Fruit fly (Drosophila melanogaster): ENCODE results near the gene Cpr67Fa2.

The Cpr67Fa2 gene

dm6 chr3L:10854801-10855418 is 36.6 kb upstream of the Cpr67Fa2 start (continued):
- TF ChIP-seq dac (GFP tag; optimal IDR thresholded peaks at IDR 0.05) (peak; percentile 82), CG31627 (GFP tag; optimal IDR thresholded peaks at IDR 0.05) (peak; percentile 91), Sox15 (GFP tag; optimal IDR thresholded peaks at IDR 0.05) (peak; percentile 84), CG10669 (GFP tag; optimal IDR thresholded peaks at IDR 0.05) (peak; percentile 82), Ets21C (GFP tag; optimal IDR thresholded peaks at IDR 0.05) (peak; percentile 85), CG10631 (GFP tag; optimal IDR thresholded peaks at IDR 0.05) (peak; percentile 92), CG6276 (GFP tag; optimal IDR thresholded peaks at IDR 0.05) (peak; percentile 90), OdsH (GFP tag; optimal IDR thresholded peaks at IDR 0.05) (peak; percentile 92), CG7368 (GFP tag; optimal IDR thresholded peaks at IDR 0.05) (peak; percentile 75), Hr39 (GFP tag; optimal IDR thresholded peaks at IDR 0.05) (peak; percentile 92), Ets96B (tag; optimal IDR thresholded peaks at IDR 0.05) (peak; percentile 86), pdm3 (GFP tag; optimal IDR thresholded peaks at IDR 0.05) (peak; percentile 88), fd85E (GFP tag; optimal IDR thresholded peaks at IDR 0.05) (peak; percentile 71), Sox102F (GFP tag; optimal IDR thresholded peaks at IDR 0.05) (peak; percentile 85), salr (GFP tag; optimal IDR thresholded peaks at IDR 0.05) (peak; percentile 50 to 96), CG8632 (GFP tag; optimal IDR thresholded peaks at IDR 0.05) (peak; percentile 87)

DNA sequence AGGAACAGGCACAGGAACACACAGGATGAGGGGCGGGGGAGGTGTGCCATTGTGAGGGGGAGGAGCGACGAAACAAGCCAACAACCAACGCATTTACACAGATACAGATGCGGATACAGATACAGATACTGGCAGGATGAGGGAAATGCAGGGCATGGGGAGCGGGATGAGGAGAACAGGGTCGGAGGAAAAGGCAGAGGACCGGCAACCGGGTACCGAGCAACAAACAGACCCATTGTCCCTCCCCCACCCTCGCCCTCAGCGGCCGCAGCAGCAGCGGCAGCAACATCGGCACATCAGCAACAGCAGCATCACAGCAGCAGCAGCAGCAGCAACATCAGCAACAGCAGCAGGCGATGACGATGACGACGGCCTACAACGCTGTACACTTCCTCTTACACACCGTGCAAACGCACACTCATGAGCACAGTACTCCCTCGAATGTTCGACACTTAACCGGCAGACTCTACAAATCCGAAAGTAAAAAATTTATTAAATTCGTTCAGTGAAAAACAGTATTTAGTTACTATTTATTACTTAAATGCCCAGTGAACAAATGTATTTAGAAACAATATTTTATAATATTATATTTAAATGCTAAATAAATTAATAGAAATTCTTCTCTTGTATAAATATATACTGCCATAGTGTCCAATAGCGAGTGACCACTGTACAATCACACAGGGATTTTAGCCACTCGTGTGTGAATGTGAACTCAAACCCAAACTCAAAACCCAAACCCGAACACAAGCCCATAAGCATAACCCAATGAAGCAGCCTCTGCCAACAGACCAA is 35.9 kb upstream of the Cpr67Fa2 start:
- TF ChIP-seq svp (GFP tag): peak; percentile 91
- peak; percentile 97 for TF ChIP-seq CG6808 (GFP tag; optimal IDR thresholded peaks at IDR 0.05)
- peak; percentile 87 for TF ChIP-seq lz (GFP tag; optimal IDR thresholded peaks at IDR 0.05)
- peak; percentile 95 for TF ChIP-seq Eip78C (GFP tag)
- peak; percentile 89 for TF ChIP-seq CG6792 (GFP tag; optimal IDR thresholded peaks at IDR 0.05)
- peak; percentile 92 for TF ChIP-seq spab (GFP tag; optimal IDR thresholded peaks at IDR 0.05)
- peak; percentile 69 for TF ChIP-seq Eip93F (GFP tag; optimal IDR thresholded peaks at IDR 0.05)
- TF ChIP-seq achi (GFP tag; optimal IDR thresholded peaks at IDR 0.05): peak; percentile 93
- TF ChIP-seq topi (GFP tag; optimal IDR thresholded peaks at IDR 0.05): peak; percentile 84
- TF ChIP-seq CG32006 (GFP tag; optimal IDR thresholded peaks at IDR 0.05): peak; percentile 93
- peak; percentile 73 for TF ChIP-seq Ets21C (GFP tag; optimal IDR thresholded peaks at IDR 0.05)
- peak; percentile 92 for TF ChIP-seq CG10669 (GFP tag; optimal IDR thresholded peaks at IDR 0.05)
- peak; percentile 93 for TF ChIP-seq acj6 (GFP tag; optimal IDR thresholded peaks at IDR 0.05)
- peak; percentile 93 for TF ChIP-seq CG3919 (GFP tag; optimal IDR thresholded peaks at IDR 0.05)
- peak; percentile 94 for TF ChIP-seq Ets96B (tag; optimal IDR thresholded peaks at IDR 0.05)
- TF ChIP-seq pdm3 (GFP tag; optimal IDR thresholded peaks at IDR 0.05): peak; percentile 78
- peak; percentile 57 to 76 for TF ChIP-seq salr (GFP tag; optimal IDR thresholded peaks at IDR 0.05)
- TF ChIP-seq dac (GFP tag; optimal IDR thresholded peaks at IDR 0.05): peak; percentile 70
- peak; percentile 86 for TF ChIP-seq CG6163 (GFP tag; IDR thresholded peaks at IDR 0.05)
- TF ChIP-seq CG15336 (GFP tag; IDR thresholded peaks at IDR 0.05): peak; percentile 95
- TF ChIP-seq CG4318 (GFP tag; optimal IDR thresholded peaks at IDR 0.05): peak; percentile 90
- peak; percentile 80 for TF ChIP-seq Sox102F (GFP tag; optimal IDR thresholded peaks at IDR 0.05)
- TF ChIP-seq CG31627 (GFP tag; optimal IDR thresholded peaks at IDR 0.05): peak; percentile 84
- TF ChIP-seq CG10631 (GFP tag; optimal IDR thresholded peaks at IDR 0.05): peak; percentile 96
- TF ChIP-seq CG11762 (GFP tag; optimal IDR thresholded peaks at IDR 0.05; ENCODE audit: insufficient read depth): peak; percentile 81
- TF ChIP-seq CG8632 (GFP tag; optimal IDR thresholded peaks at IDR 0.05): peak; percentile 92
- TF ChIP-seq CG8119 (GFP tag; IDR thresholded peaks at IDR 0.05): peak; percentile 96
- TF ChIP-seq dsx (GFP tag; optimal IDR thresholded peaks at IDR 0.05; ENCODE audit: poor library complexity, severe bottlenecking): peak; percentile 92
- TF ChIP-seq fd85E (GFP tag; optimal IDR thresholded peaks at IDR 0.05): peak; percentile 19
- peak; percentile 59 for TF ChIP-seq Eip75B (GFP tag; optimal IDR thresholded peaks at IDR 0.05)
- peak; percentile 83 for TF ChIP-seq Gug (GFP tag; IDR thresholded peaks at IDR 0.05)
- peak; percentile 92 for TF ChIP-seq OdsH (GFP tag; optimal IDR thresholded peaks at IDR 0.05)
- TF ChIP-seq CG8319 (GFP tag; optimal IDR thresholded peaks at IDR 0.05): peak; percentile 80
- peak; percentile 83 for TF ChIP-seq Sox14 (GFP tag; optimal IDR thresholded peaks at IDR 0.05)
- peak; percentile 89 for TF ChIP-seq eg (GFP tag; IDR thresholded peaks at IDR 0.05)
- peak; percentile 86 for TF ChIP-seq fd59A (GFP tag; optimal IDR thresholded peaks at IDR 0.05)
- TF ChIP-seq CG11294 (GFP tag; IDR thresholded peaks at IDR 0.05): peak; percentile 83
- TF ChIP-seq Smox (GFP tag; optimal IDR thresholded peaks at IDR 0.05): peak; percentile 79
- TF ChIP-seq Hr39 (GFP tag; optimal IDR thresholded peaks at IDR 0.05): peak; percentile 80
- peak; percentile 93 for TF ChIP-seq CG34406 (GFP tag; optimal IDR thresholded peaks at IDR 0.05)
- TF ChIP-seq CG1621 (tag; optimal IDR thresholded peaks at IDR 0.05): peak; percentile 66
- TF ChIP-seq CG6854 (GFP tag; optimal IDR thresholded peaks at IDR 0.05): peak; percentile 73

All from whole organism, prepupa.